Worm (Caenorhabditis elegans): ENCODE results near the gene rap-3.

DNA sequence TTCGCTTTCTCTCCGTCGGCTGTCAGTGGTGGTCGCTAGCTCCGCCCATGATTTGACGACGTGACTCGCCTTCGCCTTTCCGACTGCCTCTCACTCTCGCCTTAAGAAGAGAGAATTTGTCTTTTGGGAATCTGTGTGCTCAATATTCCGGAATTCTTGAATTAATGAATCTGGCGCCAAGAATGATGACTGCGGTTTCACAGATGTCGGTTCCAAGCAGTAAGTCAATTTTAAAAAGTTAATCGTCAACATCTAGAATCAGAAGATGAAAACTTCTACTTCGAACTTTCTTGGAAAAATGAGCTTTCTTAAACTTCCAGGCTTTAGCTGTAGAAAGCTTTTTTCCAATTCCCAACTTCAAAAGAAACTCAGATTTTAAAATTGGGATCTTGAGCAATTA lies 7.4 kb upstream of the rap-3 start, which contains the start of gene nhr-67:
- no peak for TF ChIP-seq ZK337.2 (GFP tag; IDR thresholded peaks at IDR 0.05)
- TF ChIP-seq duxl-1 (tag; optimal IDR thresholded peaks at IDR 0.05; ENCODE audit: poor library complexity) = no peak
- TF ChIP-seq F26F4.8 (GFP tag; conservative IDR thresholded peaks at IDR 0.05) = no peak
- no peak for TF ChIP-seq vab-7 (GFP tag; IDR thresholded peaks at IDR 0.05)
- no peak for TF ChIP-seq nhr-76 (tag; optimal IDR thresholded peaks at IDR 0.05)
- TF ChIP-seq zfp-3 (GFP tag; conservative IDR thresholded peaks at IDR 0.05) = no peak
- TF ChIP-seq mep-1 (tag; optimal IDR thresholded peaks at IDR 0.05) = no peak
- TF ChIP-seq fos-1 (tag; optimal IDR thresholded peaks at IDR 0.05) = no peak
